Worm (Caenorhabditis elegans) whole organism, late embryonic: ENCODE measurements around the gene tbx-38.

Experiments
- C38D4.7 ChIP-seq: fragments of 200-800 bp; sonication (Bioruptor generic); optimal IDR thresholded peaks from 2 replicates; lab custom pipeline; 2018; ENCODE audit warnings: mild to moderate bottlenecking, missing genetic modification characterization, moderate library complexity, missing compliant biosample characterization
- F13H6.1 ChIP-seq: sonication (generic microtip); optimal IDR thresholded peaks from 2 replicates; lab custom pipeline; 2016; ENCODE audit warnings: missing genetic modification characterization, missing compliant biosample characterization
- K09A11.1 ChIP-seq: sonication (generic microtip); optimal IDR thresholded peaks from 2 replicates; lab custom pipeline; 2017; ENCODE audit warnings: antibody characterized with exemption, mild to moderate bottlenecking, missing genetic modification characterization, missing compliant biosample characterization; ENCODE audit not compliant: insufficient read depth
- Y22D7AL.16 ChIP-seq: sonication (generic microtip); optimal IDR thresholded peaks from 2 replicates; lab custom pipeline; 2016; ENCODE audit warnings: missing genetic modification characterization, missing compliant biosample characterization
- ceh-18 ChIP-seq: sonication (generic microtip); optimal IDR thresholded peaks from 2 replicates; lab custom pipeline; 2016; ENCODE audit warnings: missing genetic modification characterization, missing compliant biosample characterization
- ceh-19 ChIP-seq: fragments of 200-800 bp; sonication (Bioruptor generic); optimal IDR thresholded peaks from 2 replicates; lab custom pipeline; 2018; ENCODE audit warnings: mild to moderate bottlenecking, missing genetic modification characterization, missing compliant biosample characterization
- ceh-2 ChIP-seq: sonication (generic microtip); optimal IDR thresholded peaks from 2 replicates; lab custom pipeline; 2016; ENCODE audit warnings: missing genotype, missing genetic modification characterization, missing compliant biosample characterization
- ceh-30 ChIP-seq: fragments of 150-350 bp; optimal IDR thresholded peaks from 2 replicates; lab custom pipeline; 2014; ENCODE audit warnings: missing biosample characterization, missing genetic modification characterization
- ceh-31 ChIP-seq: sonication (generic microtip); optimal IDR thresholded peaks from 2 replicates; lab custom pipeline; 2016; ENCODE audit warnings: missing genetic modification characterization, missing compliant biosample characterization
- ceh-45 ChIP-seq: fragments of 200-800 bp; sonication (Bioruptor generic); IDR thresholded peaks from 2 replicates; pipeline ENCODE4 v1.3.6; 2022; ENCODE audit warnings: missing genetic modification reagents, missing genetic modification characterization, missing compliant biosample characterization
- ceh-48 ChIP-seq: sonication (generic microtip); optimal IDR thresholded peaks from 2 replicates; lab custom pipeline; 2016; ENCODE audit warnings: missing genetic modification characterization, inconsistent platforms, missing compliant biosample characterization
- ceh-9 ChIP-seq: sonication (generic microtip); optimal IDR thresholded peaks from 2 replicates; lab custom pipeline; 2016; ENCODE audit warnings: mild to moderate bottlenecking, missing genetic modification characterization, inconsistent platforms, missing compliant biosample characterization
- che-1 ChIP-seq: sonication (generic microtip); optimal IDR thresholded peaks from 2 replicates; lab custom pipeline; 2016; ENCODE audit warnings: mild to moderate bottlenecking, missing genetic modification characterization, missing compliant biosample characterization
- elt-2 ChIP-seq: sonication (generic microtip); optimal IDR thresholded peaks from 2 replicates; lab custom pipeline; 2016; ENCODE audit warnings: missing genetic modification reagents, missing genetic modification characterization, missing compliant biosample characterization
- elt-4 ChIP-seq: sonication (generic microtip); optimal IDR thresholded peaks from 2 replicates; lab custom pipeline; 2016; ENCODE audit warnings: missing genetic modification characterization, missing compliant biosample characterization
- eyg-1 ChIP-seq: sonication (generic microtip); optimal IDR thresholded peaks from 2 replicates; lab custom pipeline; 2016; ENCODE audit warnings: missing genotype, missing genetic modification characterization, missing compliant biosample characterization
- fax-1 ChIP-seq: sonication (generic microtip); optimal IDR thresholded peaks from 2 replicates; lab custom pipeline; 2016; ENCODE audit warnings: missing genotype, missing genetic modification characterization, missing compliant biosample characterization
- fkh-10 ChIP-seq: fragments of 150-350 bp; optimal IDR thresholded peaks from 2 replicates; lab custom pipeline; 2014; ENCODE audit warnings: missing biosample characterization, missing genetic modification reagents, missing genetic modification characterization
- fkh-6 ChIP-seq: sonication (generic microtip); optimal IDR thresholded peaks from 2 replicates; lab custom pipeline; 2016; ENCODE audit warnings: missing genetic modification characterization, missing compliant biosample characterization
- gmeb-2 ChIP-seq: sonication (generic microtip); optimal IDR thresholded peaks from 2 replicates; lab custom pipeline; 2016; ENCODE audit warnings: missing genetic modification characterization, inconsistent platforms, missing compliant biosample characterization
- hlh-13 ChIP-seq: fragments of 200-800 bp; sonication (Bioruptor generic); optimal IDR thresholded peaks from 2 replicates; lab custom pipeline; 2018; ENCODE audit warnings: mild to moderate bottlenecking, missing genetic modification characterization, missing compliant biosample characterization
- hlh-6 ChIP-seq: sonication (generic microtip); optimal IDR thresholded peaks from 2 replicates; lab custom pipeline; 2016; ENCODE audit warnings: missing genotype, missing genetic modification characterization, missing compliant biosample characterization
- lim-6 ChIP-seq: sonication (generic microtip); optimal IDR thresholded peaks from 2 replicates; lab custom pipeline; 2016; ENCODE audit warnings: missing genetic modification characterization, missing compliant biosample characterization
- mec-3 ChIP-seq: sonication (generic microtip); optimal IDR thresholded peaks from 2 replicates; lab custom pipeline; 2016; ENCODE audit warnings: borderline replicate concordance, missing genetic modification characterization, missing compliant biosample characterization
- nhr-232 ChIP-seq: sonication (generic microtip); optimal IDR thresholded peaks from 2 replicates; lab custom pipeline; 2016; ENCODE audit warnings: missing genetic modification characterization, missing compliant biosample characterization
- odd-2 ChIP-seq: sonication (generic microtip); optimal IDR thresholded peaks from 2 replicates; lab custom pipeline; 2017; ENCODE audit warnings: antibody characterized with exemption, mild to moderate bottlenecking, missing genetic modification characterization, missing compliant biosample characterization
- pag-3 ChIP-seq: sonication (generic microtip); optimal IDR thresholded peaks from 2 replicates; lab custom pipeline; 2016; ENCODE audit warnings: missing compliant biosample characterization, missing genetic modification characterization, borderline replicate concordance
- pat-9 ChIP-seq: fragments of 200-800 bp; sonication (Bioruptor generic); optimal IDR thresholded peaks from 2 replicates; lab custom pipeline; 2018; ENCODE audit warnings: mild to moderate bottlenecking, missing genetic modification characterization, moderate library complexity, missing compliant biosample characterization
- pax-1 ChIP-seq: fragments of 150-350 bp; optimal IDR thresholded peaks from 2 replicates; lab custom pipeline; 2014; ENCODE audit warnings: missing biosample characterization, missing genetic modification characterization
- pha-4 ChIP-seq: fragments of 150-350 bp; optimal IDR thresholded peaks from 2 replicates; lab custom pipeline; 2018; ENCODE audit warnings: missing biosample characterization, missing genetic modification reagents, missing genetic modification characterization
- pros-1 ChIP-seq: fragments of 150-350 bp; optimal IDR thresholded peaks from 2 replicates; lab custom pipeline; 2014; ENCODE audit warnings: missing biosample characterization, missing genetic modification reagents, missing genetic modification characterization
- sdc-2 ChIP-seq: sonication (generic microtip); optimal IDR thresholded peaks from 2 replicates; lab custom pipeline; 2016; ENCODE audit warnings: missing genotype, missing genetic modification characterization, missing compliant biosample characterization
- sox-2 ChIP-seq: fragments of 200-800 bp; sonication (Bioruptor generic); IDR thresholded peaks from 2 replicates; pipeline ENCODE4 v1.3.6; 2022; ENCODE audit warnings: missing genetic modification reagents, missing genetic modification characterization, missing compliant biosample characterization
- syd-9 ChIP-seq: sonication (generic microtip); optimal IDR thresholded peaks from 2 replicates; lab custom pipeline; 2016; ENCODE audit warnings: mild to moderate bottlenecking, missing genetic modification characterization, moderate library complexity, missing compliant biosample characterization
- tbx-2 ChIP-seq: sonication (generic microtip); optimal IDR thresholded peaks from 2 replicates; lab custom pipeline; 2016; ENCODE audit warnings: missing genetic modification characterization, missing compliant biosample characterization
- unc-3 ChIP-seq, 2 experiments: fragments of 200-800 bp in 1 of 2; sonication (Bioruptor generic) in 1 of 2; sonication (generic microtip) in 1 of 2; conservative IDR thresholded peaks in 1 of 2; optimal IDR thresholded peaks in 1 of 2; 2 replicates each; pipeline versions ENCODE4 v1.3.6 to Lab custom; 2016 to 2022; ENCODE audit warnings: missing compliant biosample characterization in 2 of 2, missing genetic modification characterization in 2 of 2, missing genetic modification reagents in 1 of 2
- unc-55 ChIP-seq: sonication (generic microtip); optimal IDR thresholded peaks from 2 replicates; lab custom pipeline; 2017; ENCODE audit warnings: missing biosample characterization, missing genetic modification reagents, missing genetic modification characterization
- zip-5 ChIP-seq: sonication (generic microtip); optimal IDR thresholded peaks from 2 replicates; lab custom pipeline; 2016; ENCODE audit warnings: missing genetic modification characterization, missing compliant biosample characterization
- ztf-16 ChIP-seq: sonication (generic microtip); optimal IDR thresholded peaks from 2 replicates; lab custom pipeline; 2017; ENCODE audit warnings: missing genetic modification characterization, missing compliant biosample characterization

Gene tbx-38

DNA sequence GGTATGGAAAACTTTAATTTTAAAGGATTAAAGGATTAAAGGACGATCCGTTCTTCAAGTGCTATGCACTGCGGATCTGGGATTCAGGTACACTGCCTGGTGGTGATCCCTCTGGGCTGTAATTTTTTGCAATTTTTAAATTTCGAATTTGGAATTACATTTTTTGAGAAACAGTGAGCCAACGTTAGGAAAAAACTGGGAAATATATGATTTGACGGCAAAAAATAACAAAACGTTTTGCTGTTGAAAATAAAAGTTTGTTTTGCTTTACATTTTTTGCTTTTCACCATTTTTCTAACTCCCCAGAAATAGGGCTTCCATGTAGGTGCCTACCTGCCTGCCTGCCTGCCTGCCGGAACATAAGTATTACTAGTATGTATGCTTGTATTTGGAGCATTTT lies 21.6 kb upstream of the tbx-38 start, which contains the start of gene C18D11.10:
Gene C18D11.10, plus strand, starts transcription at position 301 of the 400 bp plus-strand sequence.
- TF ChIP-seq fkh-6: no peak
- no peak for TF ChIP-seq tbx-2 (tag; lab: Kevin White, UChicago)
- no peak for TF ChIP-seq zip-5 (tag; lab: Kevin White, UChicago)
- TF ChIP-seq K09A11.1 (tag; lab: Kevin White, UChicago): no peak
- no peak for TF ChIP-seq elt-2 (tag; lab: Kevin White, UChicago)

DNA sequence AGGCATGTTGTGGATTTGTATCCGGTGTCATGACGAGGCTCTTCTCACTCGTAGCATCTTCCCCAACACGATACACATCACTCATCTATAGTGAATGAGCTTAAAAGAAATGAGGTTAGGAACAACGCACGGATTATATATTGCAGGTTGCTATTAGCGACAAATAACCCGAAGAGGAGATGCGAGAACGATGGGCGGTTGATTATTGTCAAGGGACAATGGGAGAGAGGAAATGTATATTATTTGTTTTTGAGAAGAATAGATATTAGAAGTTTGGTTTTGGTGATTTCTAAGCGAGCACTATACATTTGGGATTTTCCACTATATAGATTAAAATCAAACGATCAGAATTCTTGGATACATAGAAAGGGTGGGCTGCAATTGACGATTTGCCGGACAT lies 20.8 kb upstream of the tbx-38 start, which contains the start of gene C18D11.7:
Gene C18D11.7, minus strand, starts transcription at position 101 of the 400 bp plus-strand sequence.
- TF ChIP-seq C38D4.7: no peak
- no peak for TF ChIP-seq F13H6.1 (tag; lab: Kevin White, UChicago)
- no peak for TF ChIP-seq pat-9 (tag; lab: Kevin White, UChicago)
- no peak for TF ChIP-seq che-1 (tag; lab: Kevin White, UChicago)
- TF ChIP-seq pax-1 (tag; lab: Kevin White, UChicago): no peak
- no peak for TF ChIP-seq pros-1
- TF ChIP-seq sdc-2 (tag; lab: Kevin White, UChicago): no peak
- no peak for TF ChIP-seq ceh-30 (tag; lab: Kevin White, UChicago)
- no peak for TF ChIP-seq ceh-2
- no peak for TF ChIP-seq Y22D7AL.16 (tag; lab: Kevin White, UChicago)
- TF ChIP-seq sox-2 (GFP tag; lab: Robert Waterston, UW): no peak
- TF ChIP-seq odd-2: no peak
- TF ChIP-seq fax-1: no peak
- no peak for TF ChIP-seq hlh-6 (tag; lab: Kevin White, UChicago)
- TF ChIP-seq pha-4: no peak
- no peak for TF ChIP-seq ceh-48 (tag; lab: Kevin White, UChicago)
- no peak for TF ChIP-seq gmeb-2 (tag; lab: Kevin White, UChicago)
- TF ChIP-seq unc-3 (GFP tag; conservative IDR thresholded peaks at IDR 0.05; lab: Robert Waterston, UW): no peak
- no peak for TF ChIP-seq unc-3 (tag; optimal IDR thresholded peaks at IDR 0.05; lab: Kevin White, UChicago)

DNA sequence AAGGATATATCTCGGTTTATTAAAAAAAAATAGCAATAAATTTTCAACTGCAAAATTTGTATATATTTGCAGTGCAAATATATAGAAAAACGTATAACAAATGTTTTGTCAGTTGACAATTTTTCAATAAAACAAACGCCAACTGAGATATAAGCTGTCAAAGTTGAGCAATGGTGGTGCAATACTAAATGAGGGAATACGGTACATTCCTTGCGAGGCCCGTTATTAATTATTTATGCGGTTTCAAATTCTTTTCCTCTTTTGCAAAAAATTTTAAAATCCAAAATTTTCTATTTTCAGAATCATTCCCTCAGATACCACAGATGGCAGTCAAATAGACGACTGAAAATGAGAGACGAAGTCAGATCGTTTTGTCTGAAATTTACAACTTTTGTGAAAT lies 9.6 kb upstream of the tbx-38 start, which contains the start of gene twk-39:
Gene twk-39, plus strand, starts transcription at position 301 of the 400 bp plus-strand sequence.
- TF ChIP-seq ztf-16 (tag; lab: Kevin White, UChicago): no peak
- TF ChIP-seq pax-1 (tag; lab: Kevin White, UChicago): no peak
- no peak for TF ChIP-seq syd-9 (tag; lab: Kevin White, UChicago)
- no peak for TF ChIP-seq ceh-9 (tag; lab: Kevin White, UChicago)
- no peak for TF ChIP-seq elt-4
- TF ChIP-seq pros-1: no peak
- TF ChIP-seq fkh-6: no peak
- no peak for TF ChIP-seq nhr-232
- TF ChIP-seq K09A11.1 (tag; lab: Kevin White, UChicago): no peak

DNA sequence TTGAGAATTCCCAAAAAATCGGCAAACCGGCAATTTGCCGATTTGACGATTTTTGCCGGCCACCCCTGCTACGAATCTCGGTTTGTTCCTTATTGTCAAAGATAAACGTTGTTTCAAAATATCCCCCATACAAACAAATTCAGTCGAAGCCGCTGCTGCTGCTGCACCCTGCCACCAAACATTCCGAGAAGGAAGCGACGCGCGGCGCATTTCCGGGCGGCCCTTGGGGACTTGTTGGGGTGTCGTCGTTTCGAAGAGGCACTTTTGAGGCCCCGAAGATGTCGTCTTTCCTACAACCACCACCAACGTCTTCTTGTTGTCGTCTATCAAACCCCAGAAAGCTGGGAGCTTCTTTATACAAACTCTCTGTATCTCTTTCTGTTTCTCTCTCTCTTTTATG lies 8.5 kb upstream of the tbx-38 start:
- TF ChIP-seq lim-6 (tag; lab: Kevin White, UChicago) (no peak), pag-3 (tag; lab: Kevin White, UChicago) (no peak), fkh-10 (no peak), eyg-1 (no peak), ceh-31 (tag; lab: Kevin White, UChicago) (no peak), ceh-45 (GFP tag; lab: Robert Waterston, UW) (no peak), ceh-19 (GFP tag; lab: Kevin White, UChicago) (no peak), hlh-13 (GFP tag; lab: Kevin White, UChicago) (no peak), ceh-18 (tag; lab: Kevin White, UChicago) (no peak), mec-3 (tag; lab: Kevin White, UChicago) (no peak), unc-55 (GFP tag; lab: Kevin White, UChicago) (no peak)
